Worm (Caenorhabditis elegans) whole organism, L4 larva: ENCODE data around the gene gbh-1.

ENCODE experiments used
- aha-1 ChIP-seq: fragments of 150-350 bp; peaks from one replicate; lab custom pipeline; 2014; ENCODE audit warnings: missing biosample characterization, missing genetic modification characterization
- aly-2 ChIP-seq: sonication (generic microtip); optimal IDR thresholded peaks from 2 replicates; lab custom pipeline; 2018; ENCODE audit warnings: missing biosample characterization, missing genetic modification characterization
- dmd-9 ChIP-seq: fragments of 200-800 bp; sonication (Bioruptor generic); IDR thresholded peaks from 2 replicates; pipeline ENCODE4 v1.3.6; 2022; ENCODE audit warnings: missing genetic modification reagents, missing genetic modification characterization, missing compliant biosample characterization
- dpl-1 ChIP-seq: fragments of 150-350 bp; optimal IDR thresholded peaks from 2 replicates; lab custom pipeline; 2014; ENCODE audit warnings: missing biosample characterization, missing genetic modification reagents, missing genetic modification characterization
- madf-9 ChIP-seq: fragments of 200-800 bp; sonication (Bioruptor generic); conservative IDR thresholded peaks from 2 replicates; pipeline ENCODE4 v1.3.6; 2022; ENCODE audit warnings: missing genetic modification reagents, missing genetic modification characterization, missing compliant biosample characterization
- nhr-11 ChIP-seq: fragments of 150-350 bp; optimal IDR thresholded peaks from 2 replicates; lab custom pipeline; 2014; ENCODE audit warnings: missing biosample characterization, missing genetic modification characterization
- pqm-1 ChIP-seq: sonication (generic microtip); optimal IDR thresholded peaks from 2 replicates; lab custom pipeline; 2017; ENCODE audit warnings: missing biosample characterization, missing genetic modification characterization
- unc-39 ChIP-seq: sonication (generic microtip); optimal IDR thresholded peaks from 2 replicates; lab custom pipeline; 2017; ENCODE audit warnings: missing biosample characterization, missing genetic modification characterization

DNA sequence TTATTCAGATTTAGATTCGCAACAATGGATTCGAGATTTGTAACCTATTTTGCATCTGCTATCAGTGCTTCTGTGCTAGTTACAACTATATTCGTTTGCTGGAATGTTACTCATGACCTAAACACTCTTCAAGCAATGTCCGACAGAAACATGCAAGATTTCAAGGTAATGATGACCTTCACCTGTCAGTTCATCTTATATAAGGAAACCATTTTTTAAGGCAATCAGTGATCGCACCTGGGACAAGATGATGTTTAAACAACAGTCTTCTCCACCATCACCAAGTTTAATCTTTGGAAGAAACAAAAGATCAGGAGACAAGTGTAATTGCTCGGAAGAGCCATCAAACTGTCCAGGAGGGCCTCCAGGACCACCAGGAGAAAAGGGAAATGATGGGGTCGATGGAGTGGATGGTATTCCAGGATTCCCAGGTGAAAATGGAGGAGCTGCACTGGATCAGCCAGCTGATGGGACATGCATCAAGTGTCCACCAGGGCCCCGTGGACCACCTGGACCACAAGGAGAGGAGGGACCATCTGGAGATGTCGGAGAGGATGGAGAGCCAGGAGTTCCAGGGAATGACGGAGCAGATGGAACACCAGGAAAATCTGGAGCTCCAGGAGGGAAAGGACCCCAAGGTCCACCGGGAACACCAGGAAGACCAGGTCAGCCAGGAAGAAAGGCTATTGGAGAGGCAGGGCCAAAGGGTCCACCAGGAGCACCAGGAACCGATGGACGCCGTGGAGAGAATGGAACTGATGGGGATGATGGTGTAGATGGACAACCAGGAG, 10.2 kb upstream of the gbh-1 start, which contains the start of gene col-79:
- TF ChIP-seq dmd-9 (GFP tag; lab: Robert Waterston, UW) = no peak
- TF ChIP-seq aha-1 (tag; lab: Kevin White, UChicago) = no peak
- no peak for TF ChIP-seq unc-39 (tag; lab: Kevin White, UChicago)
- no peak for TF ChIP-seq aly-2 (tag; lab: Kevin White, UChicago)
- no peak for TF ChIP-seq dpl-1 (GFP tag; lab: Kevin White, UChicago)
- TF ChIP-seq nhr-11 (tag; lab: Kevin White, UChicago) = no peak
- TF ChIP-seq madf-9 = no peak
- TF ChIP-seq pqm-1 (tag; lab: Kevin White, UChicago) = no peak
